Worm (Caenorhabditis elegans) whole organism, L4 larva: ENCODE results near the gene moc-6.

ENCODE experiments used
- F10B5.3 ChIP-seq: sonication (generic microtip); optimal IDR thresholded peaks from 2 replicates; lab custom pipeline; 2016; ENCODE audit warnings: mild to moderate bottlenecking, missing genetic modification characterization, missing compliant biosample characterization
- T26A8.4 ChIP-seq: fragments of 200-800 bp; sonication (Bioruptor generic); IDR thresholded peaks from 2 replicates; pipeline ENCODE4 v1.3.6; 2022; ENCODE audit warnings: missing genetic modification characterization, missing compliant biosample characterization
- aha-1 ChIP-seq: fragments of 150-350 bp; peaks from one replicate; lab custom pipeline; 2014; ENCODE audit warnings: missing biosample characterization, missing genetic modification characterization
- ama-1 ChIP-seq: fragments of 150-350 bp; optimal IDR thresholded peaks from 2 replicates; lab custom pipeline; 2014; ENCODE audit warnings: inconsistent platforms, mixed read lengths
- ceh-62 ChIP-seq: sonication (generic microtip); optimal IDR thresholded peaks from 2 replicates; lab custom pipeline; 2017; ENCODE audit warnings: missing biosample characterization, missing genetic modification characterization
- ctbp-1 ChIP-seq: fragments of 200-800 bp; sonication (Bioruptor generic); IDR thresholded peaks from 2 replicates; pipeline ENCODE4 v1.3.6; 2022; ENCODE audit warnings: missing genetic modification reagents, missing genetic modification characterization, missing compliant biosample characterization
- daf-16 ChIP-seq, 3 experiments: sonication (generic microtip); optimal IDR thresholded peaks; 2 replicates each; lab custom pipeline; 2016 to 2017; ENCODE audit warnings: missing genetic modification characterization in 3 of 3, missing genetic modification reagents in 3 of 3, mild to moderate bottlenecking in 2 of 3, missing compliant biosample characterization in 2 of 3, missing biosample characterization in 1 of 3, moderate library complexity in 1 of 3
- dmd-6 ChIP-seq: fragments of 200-800 bp; sonication (Bioruptor generic); IDR thresholded peaks from 2 replicates; pipeline ENCODE4 v1.3.6; 2022; ENCODE audit warnings: missing genetic modification reagents, missing genetic modification characterization, missing compliant biosample characterization
- dmd-9 ChIP-seq: fragments of 200-800 bp; sonication (Bioruptor generic); IDR thresholded peaks from 2 replicates; pipeline ENCODE4 v1.3.6; 2022; ENCODE audit warnings: missing genetic modification reagents, missing genetic modification characterization, missing compliant biosample characterization
- dpl-1 ChIP-seq: fragments of 150-350 bp; optimal IDR thresholded peaks from 2 replicates; lab custom pipeline; 2014; ENCODE audit warnings: missing biosample characterization, missing genetic modification reagents, missing genetic modification characterization
- duxl-1 ChIP-seq: sonication (generic microtip); optimal IDR thresholded peaks from 2 replicates; lab custom pipeline; 2016; ENCODE audit warnings: mild to moderate bottlenecking, missing genetic modification characterization, moderate library complexity, missing compliant biosample characterization; ENCODE audit not compliant: poor library complexity
- dve-1 ChIP-seq: sonication (generic microtip); optimal IDR thresholded peaks from 2 replicates; lab custom pipeline; 2017; ENCODE audit warnings: antibody characterized with exemption, mild to moderate bottlenecking, missing genetic modification characterization, missing compliant biosample characterization; ENCODE audit not compliant: insufficient read depth
- egl-43 ChIP-seq: fragments of 200-800 bp; sonication (Bioruptor generic); IDR thresholded peaks from 2 replicates; pipeline ENCODE4 v1.3.6; 2022; ENCODE audit warnings: missing genetic modification reagents, missing genetic modification characterization, missing compliant biosample characterization
- gei-8 ChIP-seq: fragments of 200-800 bp; sonication (Bioruptor generic); optimal IDR thresholded peaks from 2 replicates; lab custom pipeline; 2018; ENCODE audit warnings: mild to moderate bottlenecking, missing genetic modification characterization, missing compliant biosample characterization
- hlh-11 ChIP-seq: fragments of 200-800 bp; sonication (Bioruptor generic); optimal IDR thresholded peaks from 2 replicates; lab custom pipeline; 2018; ENCODE audit warnings: mild to moderate bottlenecking, missing genetic modification characterization, missing compliant biosample characterization
- hlh-30 ChIP-seq: sonication (generic microtip); optimal IDR thresholded peaks from 2 replicates; lab custom pipeline; 2017; ENCODE audit warnings: antibody characterized with exemption, mild to moderate bottlenecking, missing genetic modification characterization, missing compliant biosample characterization; ENCODE audit not compliant: insufficient read depth
- hmg-1.1 ChIP-seq: fragments of 200-800 bp; sonication (Bioruptor generic); IDR thresholded peaks from 2 replicates; pipeline ENCODE4 v1.3.6; 2022; ENCODE audit warnings: missing genetic modification reagents, missing genetic modification characterization, missing compliant biosample characterization
- lin-1 ChIP-seq: fragments of 200-800 bp; sonication (Bioruptor generic); IDR thresholded peaks from 2 replicates; pipeline ENCODE4 v1.3.6; 2022; ENCODE audit warnings: missing genetic modification reagents, missing genetic modification characterization, missing compliant biosample characterization
- lin-38 ChIP-seq: fragments of 200-800 bp; sonication (Bioruptor generic); IDR thresholded peaks from 2 replicates; pipeline ENCODE4 v1.3.6; 2022; ENCODE audit warnings: missing genetic modification reagents, missing genetic modification characterization, missing compliant biosample characterization
- lin-39 ChIP-seq: fragments of 150-350 bp; optimal IDR thresholded peaks from 2 replicates; lab custom pipeline; 2014; ENCODE audit warnings: missing biosample characterization, missing genetic modification reagents, missing genetic modification characterization
- mdl-1 ChIP-seq, 2 experiments: fragments of 150-350 bp in 1 of 2; sonication (generic microtip) in 1 of 2; optimal IDR thresholded peaks; 2 replicates each; lab custom pipeline; 2014 to 2017; ENCODE audit warnings: missing biosample characterization in 2 of 2, missing genetic modification characterization in 2 of 2
- mxl-3 ChIP-seq: fragments of 200-800 bp; sonication (Bioruptor generic); optimal IDR thresholded peaks from 2 replicates; lab custom pipeline; 2018; ENCODE audit warnings: mild to moderate bottlenecking, missing genetic modification characterization, missing compliant biosample characterization
- nhr-28 ChIP-seq: fragments of 150-350 bp; optimal IDR thresholded peaks from 2 replicates; lab custom pipeline; 2014; ENCODE audit warnings: missing biosample characterization, missing genetic modification characterization
- nhr-42 ChIP-seq: fragments of 200-800 bp; sonication (Bioruptor generic); IDR thresholded peaks from 2 replicates; pipeline ENCODE4 v1.3.6; 2022; ENCODE audit warnings: missing genetic modification characterization, missing compliant biosample characterization
- nhr-48 ChIP-seq: sonication (generic microtip); optimal IDR thresholded peaks from 2 replicates; lab custom pipeline; 2016; ENCODE audit warnings: mild to moderate bottlenecking, missing genetic modification characterization, missing compliant biosample characterization
- nhr-76 ChIP-seq: fragments of 150-350 bp; optimal IDR thresholded peaks from 2 replicates; lab custom pipeline; 2014; ENCODE audit warnings: missing biosample characterization, missing genetic modification characterization
- php-3 ChIP-seq: fragments of 200-800 bp; sonication (Bioruptor generic); IDR thresholded peaks from 2 replicates; pipeline ENCODE4 v1.3.6; 2022; ENCODE audit warnings: missing genetic modification reagents, missing genetic modification characterization, missing compliant biosample characterization
- pqm-1 ChIP-seq: sonication (generic microtip); optimal IDR thresholded peaks from 2 replicates; lab custom pipeline; 2017; ENCODE audit warnings: missing biosample characterization, missing genetic modification characterization
- rbr-2 ChIP-seq: sonication (generic microtip); optimal IDR thresholded peaks from 2 replicates; lab custom pipeline; 2016; ENCODE audit warnings: missing genotype, missing genetic modification characterization, missing compliant biosample characterization
- saeg-2 ChIP-seq: fragments of 200-800 bp; sonication (Bioruptor generic); IDR thresholded peaks from 2 replicates; pipeline ENCODE4 v1.3.6; 2022; ENCODE audit warnings: missing genetic modification reagents, missing genetic modification characterization, missing compliant biosample characterization
- tag-97 ChIP-seq: fragments of 200-800 bp; sonication (Bioruptor generic); IDR thresholded peaks from 2 replicates; pipeline ENCODE4 v1.3.6; 2022; ENCODE audit warnings: missing genetic modification characterization, missing compliant biosample characterization
- unc-39 ChIP-seq: sonication (generic microtip); optimal IDR thresholded peaks from 2 replicates; lab custom pipeline; 2017; ENCODE audit warnings: missing biosample characterization, missing genetic modification characterization
- unc-62 ChIP-seq, 3 experiments: fragments of 150-350 bp in 1 of 3; sonication (generic microtip); optimal IDR thresholded peaks in 2 of 3; peaks in 1 of 3; 1 replicate in 1 of 3; 2 replicates in 2 of 3; lab custom pipeline; 2014 to 2017; ENCODE audit warnings: missing biosample characterization in 3 of 3, missing genetic modification characterization in 3 of 3, missing genetic modification reagents in 3 of 3, missing genotype in 1 of 3
- vab-7 ChIP-seq: fragments of 200-800 bp; sonication (Bioruptor generic); IDR thresholded peaks from 2 replicates; pipeline ENCODE4 v1.3.6; 2022; ENCODE audit warnings: missing genetic modification reagents, missing genetic modification characterization, missing compliant biosample characterization
- zfp-2 ChIP-seq: sonication (generic microtip); optimal IDR thresholded peaks from 2 replicates; lab custom pipeline; 2016; ENCODE audit warnings: mild to moderate bottlenecking, missing genetic modification characterization, missing compliant biosample characterization
- zfp-3 ChIP-seq: fragments of 200-800 bp; sonication (Bioruptor generic); conservative IDR thresholded peaks from 2 replicates; pipeline ENCODE4 v1.3.6; 2022; ENCODE audit warnings: missing genetic modification reagents, missing genetic modification characterization, missing compliant biosample characterization
- zip-11 ChIP-seq: fragments of 200-800 bp; sonication (Bioruptor generic); IDR thresholded peaks from 2 replicates; pipeline ENCODE4 v1.3.6; 2022; ENCODE audit warnings: missing genetic modification characterization, missing compliant biosample characterization
- zip-2 ChIP-seq: fragments of 150-350 bp; optimal IDR thresholded peaks from 2 replicates; lab custom pipeline; 2014; ENCODE audit warnings: missing biosample characterization, missing genetic modification characterization
- ztf-11 ChIP-seq: fragments of 150-350 bp; optimal IDR thresholded peaks from 2 replicates; lab custom pipeline; 2014; ENCODE audit warnings: missing biosample characterization, missing genetic modification characterization

Gene moc-6

DNA sequence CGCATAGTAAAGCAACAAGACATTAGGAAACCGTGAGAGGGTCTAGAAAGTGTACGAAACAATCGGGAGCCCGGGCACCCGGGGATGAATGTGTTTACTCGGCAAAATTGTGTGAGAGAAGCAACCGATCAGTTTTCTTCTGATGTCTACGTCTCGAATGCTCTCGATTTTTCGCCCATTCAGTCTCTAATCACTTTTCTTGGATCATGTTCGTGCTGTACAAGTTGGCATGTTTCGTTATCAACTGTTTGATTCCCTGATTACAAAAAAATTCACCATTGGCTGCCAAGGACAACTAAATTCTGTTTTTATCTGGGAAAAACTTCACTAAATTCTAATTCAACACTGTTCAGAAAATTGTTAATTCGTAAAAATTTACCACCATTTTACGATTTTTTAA is 15.2 kb upstream of the moc-6 start:
- TF ChIP-seq unc-62 (GFP tag; optimal IDR thresholded peaks at IDR 0.05 in 1 of 2; lab: Kevin White, UChicago), result peak in 1 of 2 experiments; percentile 76
- no peak for TF ChIP-seq unc-62 (tag; optimal IDR thresholded peaks at IDR 0.05; lab: Kevin White, UChicago)
- TF ChIP-seq ctbp-1 (GFP tag; lab: Robert Waterston, UW), result no peak
- no peak for TF ChIP-seq F10B5.3 (tag; lab: Kevin White, UChicago)
- TF ChIP-seq nhr-28 (tag; lab: Kevin White, UChicago), result peak; percentile 31
- no peak for TF ChIP-seq daf-16 (GFP tag; optimal IDR thresholded peaks at IDR 0.05; lab: Kevin White, UChicago)
- peak; percentile 51 for TF ChIP-seq daf-16 (tag; optimal IDR thresholded peaks at IDR 0.05; lab: Kevin White, UChicago)
- no peak for TF ChIP-seq duxl-1 (tag; lab: Kevin White, UChicago)
- TF ChIP-seq dve-1 (tag; lab: Kevin White, UChicago), result peak; percentile 20
- peak; percentile 34 for TF ChIP-seq hlh-11
- peak; percentile 22 for TF ChIP-seq aha-1
- peak; percentile 9 for TF ChIP-seq pqm-1 (tag; lab: Kevin White, UChicago)
- TF ChIP-seq dmd-6 (GFP tag; lab: Robert Waterston, UW), result peak; percentile 46
- TF ChIP-seq zfp-2 (tag; lab: Kevin White, UChicago), result no peak

DNA sequence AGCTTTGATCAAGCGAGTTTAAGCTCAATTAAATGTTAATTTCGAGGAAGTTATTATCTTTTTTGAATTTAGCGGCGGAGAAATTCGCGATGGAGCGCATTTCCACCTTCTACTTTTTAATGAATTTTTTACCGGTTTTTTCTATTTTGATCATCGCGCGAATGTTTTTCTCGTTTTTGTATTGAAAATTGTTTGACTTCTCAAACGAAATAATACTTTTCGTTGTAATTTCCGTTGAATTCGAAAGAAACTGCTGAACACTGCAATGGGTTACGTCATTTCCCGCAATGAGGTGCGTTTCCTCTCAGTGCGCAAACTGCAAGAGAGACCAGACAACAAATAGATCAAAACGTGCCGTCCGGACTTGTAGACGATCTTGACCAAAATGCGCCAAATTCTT is 14.6 kb upstream of the moc-6 start:
- TF ChIP-seq zfp-3 (no peak), pqm-1 (tag; lab: Kevin White, UChicago) (no peak), mxl-3 (GFP tag; lab: Kevin White, UChicago) (peak; percentile 18), mdl-1 (tag; optimal IDR thresholded peaks at IDR 0.05; lab: Kevin White, UChicago) (peak in 1 of 2 experiments; percentile 38), nhr-48 (tag; lab: Kevin White, UChicago) (no peak), hlh-11 (peak; percentile 19), dpl-1 (peak; percentile 1), lin-38 (peak; percentile 72), hlh-30 (peak; percentile 10)

DNA sequence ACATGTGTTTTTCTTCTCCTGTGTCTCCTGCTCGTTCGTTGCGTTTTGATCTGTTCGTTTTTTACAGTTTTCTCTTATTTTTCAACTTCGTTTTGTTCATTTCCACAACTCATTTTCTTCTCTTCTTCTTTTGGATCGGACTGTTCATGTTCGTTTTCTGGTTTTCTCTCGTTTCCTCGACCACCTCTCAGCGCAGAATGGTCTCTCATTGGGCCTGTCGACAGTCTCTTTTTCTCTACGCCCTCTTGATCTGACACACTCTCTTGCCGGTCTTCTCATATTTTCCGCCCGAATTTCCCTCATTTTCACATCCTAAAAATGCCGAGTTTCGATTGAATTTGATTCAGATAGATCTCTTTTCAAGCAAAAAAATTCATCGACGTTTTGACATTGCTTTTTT is 14.1 kb upstream of the moc-6 start:
- TF ChIP-seq nhr-28 (tag; lab: Kevin White, UChicago) (peak; percentile 4), nhr-42 (GFP tag; lab: Robert Waterston, UW) (no peak), aha-1 (peak; percentile 5)

DNA sequence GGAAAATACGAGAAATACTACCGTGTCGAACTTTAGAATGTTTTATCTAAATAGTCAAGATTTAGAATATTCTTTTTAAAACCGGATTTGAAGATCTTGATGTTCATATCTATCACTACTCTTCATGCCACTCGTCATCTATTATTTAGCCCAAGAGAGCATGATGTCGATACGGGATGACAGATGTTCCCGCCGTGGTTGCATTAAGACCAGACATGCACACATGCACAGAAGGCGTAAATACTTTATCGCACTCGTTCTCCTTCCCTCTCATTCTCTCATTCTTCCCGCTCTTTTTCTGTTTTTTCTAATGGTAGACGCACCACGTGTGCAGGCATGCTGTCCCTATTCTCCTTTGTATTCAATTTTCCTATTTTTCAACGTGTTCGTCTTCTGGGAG is 12.4 kb upstream of the moc-6 start:
- TF ChIP-seq lin-39 (no peak), zip-11 (GFP tag; lab: Robert Waterston, UW) (no peak), zip-2 (tag; lab: Kevin White, UChicago) (no peak), dmd-6 (GFP tag; lab: Robert Waterston, UW) (no peak), hlh-30 (peak; percentile 11), T26A8.4 (no peak), hmg-1.1 (GFP tag; lab: Robert Waterston, UW) (0 out of 2 replicates have a peak, but pooled peaks have one; percentile 20), dmd-9 (GFP tag; lab: Robert Waterston, UW) (no peak), dpl-1 (no peak), ceh-62 (tag; lab: Kevin White, UChicago) (no peak), mdl-1 (tag; optimal IDR thresholded peaks at IDR 0.05; lab: Kevin White, UChicago) (peak in 1 of 2 experiments; percentile 5), lin-1 (GFP tag; lab: Robert Waterston, UW) (no peak), F10B5.3 (tag; lab: Kevin White, UChicago) (no peak)

DNA sequence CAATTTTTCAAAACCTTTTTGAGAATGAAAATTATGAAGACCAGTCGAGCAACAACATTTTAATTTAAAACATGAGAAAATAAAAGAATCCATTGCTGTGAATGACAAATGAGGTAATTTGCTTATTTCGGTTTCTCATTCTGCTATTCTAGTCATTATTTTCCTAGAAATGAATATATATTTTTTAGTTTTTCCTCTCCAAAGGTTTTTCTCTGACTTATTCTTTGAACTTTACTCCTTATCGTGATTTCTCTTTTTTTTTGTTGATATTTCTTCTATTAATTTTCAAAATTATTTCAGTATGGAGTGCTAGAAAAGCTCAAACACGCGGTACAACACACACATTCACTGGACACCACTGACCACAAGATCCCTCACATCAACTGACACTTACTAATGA is 10.2 kb upstream of the moc-6 start, which contains the start of gene pup-2:
Gene pup-2 (plus strand): TSS at position 301 of the 400 bp plus-strand sequence.
- TF ChIP-seq egl-43, result no peak
- no peak for TF ChIP-seq gei-8
- TF ChIP-seq saeg-2 (GFP tag; lab: Robert Waterston, UW), result no peak
- TF ChIP-seq tag-97 (GFP tag; lab: Robert Waterston, UW), result no peak
- TF ChIP-seq F10B5.3 (tag; lab: Kevin White, UChicago), result no peak
- no peak for TF ChIP-seq nhr-28 (tag; lab: Kevin White, UChicago)
- no peak for TF ChIP-seq vab-7 (GFP tag; lab: Robert Waterston, UW)
- no peak for TF ChIP-seq ztf-11 (tag; lab: Kevin White, UChicago)
- no peak for TF ChIP-seq unc-39 (tag; lab: Kevin White, UChicago)
- no peak for TF ChIP-seq rbr-2 (tag; lab: Kevin White, UChicago)
- TF ChIP-seq zfp-2 (tag; lab: Kevin White, UChicago), result no peak
- no peak for TF ChIP-seq nhr-76 (tag; lab: Kevin White, UChicago)
- no peak for TF ChIP-seq php-3
- no peak for TF ChIP-seq ama-1 (lab: Kevin White, UChicago)
- TF ChIP-seq, all 104 proteins: peak for 0
